Worm (Caenorhabditis elegans): Measurements from ENCODE around the gene pat-4.

ce11 chrIII:39516-39915 lies 55.1 kb downstream of the pat-4 start:
- TF ChIP-seq ama-1 (optimal IDR thresholded peaks at IDR 0.05) (no peak), lin-13 (GFP tag; optimal IDR thresholded peaks at IDR 0.05) (no peak), hif-1 (tag; optimal IDR thresholded peaks at IDR 0.05) (no peak), lin-29 (GFP tag; IDR thresholded peaks at IDR 0.05) (no peak), nhr-25 (tag; optimal IDR thresholded peaks at IDR 0.05; ENCODE audit: borderline replicate concordance, insufficient read depth) (no peak), nhr-41 (GFP tag; IDR thresholded peaks at IDR 0.05) (no peak), nhr-77 (tag; optimal IDR thresholded peaks at IDR 0.05) (no peak), aly-2 (tag; optimal IDR thresholded peaks at IDR 0.05) (no peak)

Data from whole organism, L4 larva.